Fruit fly (Drosophila melanogaster) whole organism, embryonic: Measurements from ENCODE around the gene dec.

Experiments used
- CG10462 ChIP-seq: fragments of 200-800 bp; sonication (Bioruptor generic); optimal IDR thresholded peaks from 2 replicates; lab custom pipeline; 2016; ENCODE audit warnings: missing biosample characterization, missing genetic modification characterization
- CG11504 ChIP-seq: fragments of 200-800 bp; sonication (Bioruptor generic); optimal IDR thresholded peaks from 3 replicates; lab custom pipeline; 2019; ENCODE audit warnings: missing biosample characterization, mild to moderate bottlenecking, missing genetic modification characterization, moderate library complexity
- CG1832 ChIP-seq: fragments of 200-800 bp; sonication (Bioruptor generic); optimal IDR thresholded peaks from 2 replicates; lab custom pipeline; 2017; ENCODE audit warnings: missing biosample characterization, mild to moderate bottlenecking, missing genetic modification characterization, inconsistent platforms
- Camta ChIP-seq: fragments of 200-800 bp; sonication (Bioruptor generic); optimal IDR thresholded peaks from 2 replicates; lab custom pipeline; 2016; ENCODE audit warnings: missing biosample characterization, missing genetic modification characterization
- Dref ChIP-seq: fragments of 200-800 bp; sonication (Bioruptor generic); IDR thresholded peaks from 2 replicates; pipeline ENCODE4 v1.3.6; 2022; ENCODE audit warnings: missing biosample characterization, missing genetic modification characterization
- grn ChIP-seq: fragments of 200-800 bp; sonication (Bioruptor generic); optimal IDR thresholded peaks from 3 replicates; lab custom pipeline; 2017; ENCODE audit warnings: missing biosample characterization, missing genetic modification characterization
- lmd ChIP-seq: fragments of 200-800 bp; sonication (Bioruptor generic); IDR thresholded peaks from 2 replicates; pipeline ENCODE4 v1.3.6; 2022; ENCODE audit warnings: missing biosample characterization, missing genetic modification characterization
- luna ChIP-seq: fragments of 200-800 bp; sonication (Bioruptor generic); optimal IDR thresholded peaks from 2 replicates; lab custom pipeline; 2016; ENCODE audit warnings: missing biosample characterization, missing genetic modification characterization
- nau ChIP-seq: fragments of 200-800 bp; sonication (Bioruptor generic); optimal IDR thresholded peaks from 3 replicates; lab custom pipeline; 2017; ENCODE audit warnings: missing biosample characterization, mild to moderate bottlenecking, missing genetic modification characterization, missing genetic modification reagents

dm6 chrX:7857873-7858272 lies 15.1 kb downstream of the dec start, which contains the start of gene CG1409:
- TF ChIP-seq grn (GFP tag; lab: Kevin White, UChicago) (no peak), CG11504 (tag; lab: Kevin White, UChicago) (no peak), Camta (GFP tag; lab: Kevin White, UChicago) (no peak), Dref (GFP tag; lab: Robert Waterston, UW) (no peak), CG1832 (GFP tag; lab: Kevin White, UChicago) (no peak), lmd (GFP tag; lab: Robert Waterston, UW) (no peak), CG10462 (GFP tag; lab: Kevin White, UChicago) (no peak), nau (GFP tag; lab: Kevin White, UChicago) (no peak), luna (no peak)
